Worm (Caenorhabditis elegans) whole organism, late embryonic: ENCODE data around the gene srh-216.

Source experiments
- ahr-1 ChIP-seq: sonication (generic microtip); optimal IDR thresholded peaks from 2 replicates; lab custom pipeline; 2016; ENCODE audit warnings: missing genetic modification characterization, missing compliant biosample characterization
- ama-1 ChIP-seq: fragments of 150-350 bp; optimal IDR thresholded peaks from 2 replicates; lab custom pipeline; 2014
- ceh-45 ChIP-seq: fragments of 200-800 bp; sonication (Bioruptor generic); IDR thresholded peaks from 2 replicates; pipeline ENCODE4 v1.3.6; 2022; ENCODE audit warnings: missing genetic modification reagents, missing genetic modification characterization, missing compliant biosample characterization
- ceh-6 ChIP-seq: fragments of 200-800 bp; sonication (Bioruptor generic); optimal IDR thresholded peaks from 2 replicates; lab custom pipeline; 2018; ENCODE audit warnings: mild to moderate bottlenecking, missing genetic modification characterization, missing compliant biosample characterization
- fkh-10 ChIP-seq: fragments of 150-350 bp; optimal IDR thresholded peaks from 2 replicates; lab custom pipeline; 2014; ENCODE audit warnings: missing biosample characterization, missing genetic modification reagents, missing genetic modification characterization
- npax-4 ChIP-seq: sonication (generic microtip); optimal IDR thresholded peaks from 2 replicates; lab custom pipeline; 2016; ENCODE audit warnings: missing genetic modification characterization, missing compliant biosample characterization
- pqm-1 ChIP-seq: sonication (generic microtip); optimal IDR thresholded peaks from 2 replicates; lab custom pipeline; 2016; ENCODE audit warnings: missing genetic modification characterization, missing compliant biosample characterization
- pros-1 ChIP-seq: fragments of 150-350 bp; optimal IDR thresholded peaks from 2 replicates; lab custom pipeline; 2014; ENCODE audit warnings: missing biosample characterization, missing genetic modification reagents, missing genetic modification characterization
- rnt-1 ChIP-seq: sonication (generic microtip); optimal IDR thresholded peaks from 2 replicates; lab custom pipeline; 2016; ENCODE audit warnings: missing genetic modification characterization, missing compliant biosample characterization
- tbx-7 ChIP-seq: sonication (generic microtip); optimal IDR thresholded peaks from 2 replicates; lab custom pipeline; 2016; ENCODE audit warnings: missing genotype, missing genetic modification characterization, missing compliant biosample characterization

- TF ChIP-seq tbx-7 (tag; lab: Kevin White, UChicago) (no peak), rnt-1 (tag; lab: Kevin White, UChicago) (no peak), ahr-1 (tag; lab: Kevin White, UChicago) (no peak), ceh-6 (no peak), pqm-1 (tag; lab: Kevin White, UChicago) (no peak), pros-1 (tag; lab: Kevin White, UChicago) (no peak), ceh-45 (GFP tag; lab: Robert Waterston, UW) (no peak), ama-1 (lab: Kevin White, UChicago) (no peak), npax-4 (tag; lab: Kevin White, UChicago) (no peak), fkh-10 (no peak)
Observed at ce11 chrV:16793312-16793711, 34.1 kb downstream of the srh-216 start.
